Fruit fly (Drosophila melanogaster): Measurements from ENCODE around the gene Muc18B.

- no peak for TF ChIP-seq CG16779 (tag; optimal IDR thresholded peaks at IDR 0.05)
- no peak for TF ChIP-seq Smox (GFP tag; optimal IDR thresholded peaks at IDR 0.05)
- no peak for TF ChIP-seq Hr38 (GFP tag; optimal IDR thresholded peaks at IDR 0.05)
- TF ChIP-seq CG34406 (GFP tag; optimal IDR thresholded peaks at IDR 0.05), result no peak
- peak; percentile 63 for TF ChIP-seq CG1621 (tag; optimal IDR thresholded peaks at IDR 0.05)
- TF ChIP-seq CG8632 (GFP tag; optimal IDR thresholded peaks at IDR 0.05), result peak; percentile 3
- no peak for TF ChIP-seq Lpt (GFP tag; optimal IDR thresholded peaks at IDR 0.05)
- TF ChIP-seq esn (GFP tag; optimal IDR thresholded peaks at IDR 0.05), result no peak
- TF ChIP-seq CG15336 (GFP tag; IDR thresholded peaks at IDR 0.05), result no peak
- TF ChIP-seq Eip93F (GFP tag; optimal IDR thresholded peaks at IDR 0.05), result no peak
- TF ChIP-seq CG9139 (GFP tag; optimal IDR thresholded peaks at IDR 0.05), result no peak
- 0 out of 3 replicates have a peak, but pooled peaks have one; percentile 36 for TF ChIP-seq CG6163 (GFP tag; IDR thresholded peaks at IDR 0.05)
- no peak for TF ChIP-seq salr (GFP tag; optimal IDR thresholded peaks at IDR 0.05)
Measured at dm6 chrX:19225304-19225640, 10.0 kb downstream of the Muc18B start.
